Worm (Caenorhabditis elegans) whole organism, young adult: Measurements from ENCODE around the gene T05C12.1.
A peak's percentile ranks its signal among the peaks of the same experiment; 100 is the strongest.

Experiments
- C06A6.2 ChIP-seq: fragments of 200-800 bp; sonication (Bioruptor generic); conservative IDR thresholded peaks from 2 replicates; pipeline ENCODE4 v1.3.6; 2022; ENCODE audit warnings: missing genetic modification characterization, missing compliant biosample characterization
- C17E4.6 ChIP-seq: fragments of 200-800 bp; sonication (Bioruptor generic); IDR thresholded peaks from 2 replicates; pipeline ENCODE4 v1.3.6; 2022; ENCODE audit warnings: missing genetic modification reagents, missing genetic modification characterization, missing compliant biosample characterization
- F23B12.7 ChIP-seq: sonication (generic microtip); optimal IDR thresholded peaks from 2 replicates; lab custom pipeline; 2017; ENCODE audit warnings: missing genetic modification characterization, mild to moderate bottlenecking, missing compliant biosample characterization, antibody characterized with exemption, moderate library complexity; ENCODE audit not compliant: insufficient read depth
- F37B4.10 ChIP-seq: fragments of 200-800 bp; sonication (Bioruptor generic); IDR thresholded peaks from 2 replicates; pipeline ENCODE4 v1.3.6; 2022; ENCODE audit warnings: missing genetic modification characterization, missing compliant biosample characterization
- F49E8.2 ChIP-seq: sonication (generic microtip); optimal IDR thresholded peaks from 3 replicates; lab custom pipeline; 2017; ENCODE audit warnings: missing genetic modification characterization, mild to moderate bottlenecking, missing compliant biosample characterization, antibody characterized with exemption, moderate library complexity; ENCODE audit not compliant: insufficient read depth
- F52B5.7 ChIP-seq: sonication (generic microtip); optimal IDR thresholded peaks from 2 replicates; lab custom pipeline; 2016; ENCODE audit warnings: mild to moderate bottlenecking, missing genetic modification characterization, missing compliant biosample characterization
- F57A8.1 ChIP-seq: fragments of 200-800 bp; sonication (Bioruptor generic); optimal IDR thresholded peaks from 2 replicates; lab custom pipeline; 2018; ENCODE audit warnings: mild to moderate bottlenecking, missing genetic modification characterization, moderate library complexity, missing compliant biosample characterization
- K12H6.12 ChIP-seq: fragments of 200-800 bp; sonication (Bioruptor generic); optimal IDR thresholded peaks from 2 replicates; lab custom pipeline; 2018; ENCODE audit warnings: mild to moderate bottlenecking, missing genetic modification characterization, missing compliant biosample characterization
- Y53F4B.3 ChIP-seq: fragments of 200-800 bp; sonication (Bioruptor generic); IDR thresholded peaks from 2 replicates; pipeline ENCODE4 v1.3.6; 2022; ENCODE audit warnings: missing genetic modification reagents, missing genetic modification characterization, missing compliant biosample characterization
- Y53G8AR.9 ChIP-seq: fragments of 200-800 bp; sonication (Bioruptor generic); conservative IDR thresholded peaks from 2 replicates; pipeline ENCODE4 v1.3.6; 2022; ENCODE audit warnings: missing genetic modification reagents, missing genetic modification characterization, missing compliant biosample characterization
- Y67H2A.10 ChIP-seq: fragments of 200-800 bp; sonication (Bioruptor generic); conservative IDR thresholded peaks from 2 replicates; pipeline ENCODE4 v1.3.6; 2022; ENCODE audit warnings: missing genetic modification reagents, missing genetic modification characterization, missing compliant biosample characterization
- Y79H2A.3 ChIP-seq: fragments of 200-800 bp; sonication (Bioruptor generic); conservative IDR thresholded peaks from 2 replicates; pipeline ENCODE4 v1.3.6; 2022; ENCODE audit warnings: missing genetic modification reagents, missing genetic modification characterization, missing compliant biosample characterization
- athp-1 ChIP-seq: sonication (generic microtip); optimal IDR thresholded peaks from 2 replicates; lab custom pipeline; 2017; ENCODE audit warnings: mild to moderate bottlenecking, missing genetic modification characterization, missing compliant biosample characterization
- bed-1 ChIP-seq: fragments of 200-800 bp; sonication (Bioruptor generic); IDR thresholded peaks from 2 replicates; pipeline ENCODE4 v1.3.6; 2022; ENCODE audit warnings: missing genetic modification reagents, missing genetic modification characterization, missing compliant biosample characterization
- ceh-40 ChIP-seq: fragments of 200-800 bp; sonication (Bioruptor generic); IDR thresholded peaks from 2 replicates; pipeline ENCODE4 v1.3.6; 2022; ENCODE audit warnings: missing genetic modification characterization, missing compliant biosample characterization
- dox-1 ChIP-seq: fragments of 200-800 bp; sonication (Bioruptor generic); IDR thresholded peaks from 2 replicates; pipeline ENCODE4 v1.3.6; 2022; ENCODE audit warnings: missing genetic modification reagents, missing genetic modification characterization, missing compliant biosample characterization
- efl-1 ChIP-seq: fragments of 150-350 bp; optimal IDR thresholded peaks from 2 replicates; lab custom pipeline; 2014; ENCODE audit warnings: missing biosample characterization, missing genetic modification reagents, missing genetic modification characterization
- egl-18 ChIP-seq: fragments of 200-800 bp; sonication (Bioruptor generic); IDR thresholded peaks from 2 replicates; pipeline ENCODE4 v1.3.6; 2022; ENCODE audit warnings: missing genetic modification reagents, missing genetic modification characterization, missing compliant biosample characterization
- egrh-3 ChIP-seq: fragments of 200-800 bp; sonication (Bioruptor generic); IDR thresholded peaks from 2 replicates; pipeline ENCODE4 v1.3.6; 2022; ENCODE audit warnings: missing genetic modification reagents, missing genetic modification characterization, missing compliant biosample characterization
- ekl-4 ChIP-seq: fragments of 200-800 bp; sonication (Bioruptor generic); IDR thresholded peaks from 2 replicates; pipeline ENCODE4 v1.3.6; 2022; ENCODE audit warnings: missing genetic modification reagents, missing genetic modification characterization, missing compliant biosample characterization
- ets-4 ChIP-seq: fragments of 200-800 bp; sonication (Bioruptor generic); optimal IDR thresholded peaks from 2 replicates; lab custom pipeline; 2018; ENCODE audit warnings: mild to moderate bottlenecking, missing genetic modification characterization, missing compliant biosample characterization
- fkh-3 ChIP-seq: sonication (generic microtip); optimal IDR thresholded peaks from 2 replicates; lab custom pipeline; 2016; ENCODE audit warnings: mild to moderate bottlenecking, missing genetic modification characterization, missing compliant biosample characterization
- hlh-26 ChIP-seq: fragments of 200-800 bp; sonication (Bioruptor generic); conservative IDR thresholded peaks from 2 replicates; pipeline ENCODE4 v1.3.6; 2022; ENCODE audit warnings: missing genetic modification reagents, missing genetic modification characterization, missing compliant biosample characterization
- let-607 ChIP-seq, 2 experiments: fragments of 200-800 bp in 1 of 2; sonication (Bioruptor generic) in 1 of 2; sonication (generic microtip) in 1 of 2; optimal IDR thresholded peaks; 2 replicates each; lab custom pipeline; 2016 to 2018; ENCODE audit warnings: mild to moderate bottlenecking in 2 of 2, missing compliant biosample characterization in 2 of 2, missing genetic modification characterization in 2 of 2, moderate library complexity in 2 of 2, missing genotype in 1 of 2
- lin-35 ChIP-seq, 3 experiments: fragments of 150-350 bp in 2 of 3; sonication (generic microtip) in 1 of 3; optimal IDR thresholded peaks; 2 replicates each; lab custom pipeline; 2014 to 2018; ENCODE audit warnings: missing biosample characterization in 3 of 3, missing genetic modification characterization in 3 of 3, missing genetic modification reagents in 3 of 3
- lin-54 ChIP-seq: fragments of 200-800 bp; sonication (Bioruptor generic); optimal IDR thresholded peaks from 2 replicates; lab custom pipeline; 2018; ENCODE audit warnings: mild to moderate bottlenecking, missing genetic modification characterization, missing compliant biosample characterization
- madf-6 ChIP-seq: fragments of 200-800 bp; sonication (Bioruptor generic); IDR thresholded peaks from 2 replicates; pipeline ENCODE4 v1.3.6; 2022; ENCODE audit warnings: missing genetic modification reagents, missing genetic modification characterization, missing compliant biosample characterization
- mes-4 ChIP-seq: sonication (generic microtip); optimal IDR thresholded peaks from 2 replicates; lab custom pipeline; 2016; ENCODE audit warnings: missing genotype, missing genetic modification characterization, missing compliant biosample characterization
- nfya-2 ChIP-seq: fragments of 200-800 bp; sonication (Bioruptor generic); IDR thresholded peaks from 2 replicates; pipeline ENCODE4 v1.3.6; 2022; ENCODE audit warnings: missing genetic modification reagents, missing genetic modification characterization, missing compliant biosample characterization
- nhr-90 ChIP-seq: sonication (generic microtip); optimal IDR thresholded peaks from 2 replicates; lab custom pipeline; 2016; ENCODE audit warnings: missing genotype, mild to moderate bottlenecking, missing genetic modification characterization, missing compliant biosample characterization
- pbrm-1 ChIP-seq: fragments of 200-800 bp; sonication (Bioruptor generic); IDR thresholded peaks from 2 replicates; pipeline ENCODE4 v1.3.6; 2022; ENCODE audit warnings: missing genetic modification reagents, missing genetic modification characterization, missing compliant biosample characterization
- pha-4 ChIP-seq: fragments of 150-350 bp; sonication (generic microtip); optimal IDR thresholded peaks from 2 replicates; lab custom pipeline; 2014; ENCODE audit warnings: missing biosample characterization, missing genetic modification reagents, missing genetic modification characterization
- rec-8 ChIP-seq, 2 experiments: sonication (generic microtip); optimal IDR thresholded peaks; 2 replicates each; lab custom pipeline; 2016; ENCODE audit warnings: mild to moderate bottlenecking in 2 of 2, missing genetic modification characterization in 2 of 2, missing genetic modification reagents in 2 of 2, missing genotype in 2 of 2, missing biosample characterization in 1 of 2, missing compliant biosample characterization in 1 of 2, moderate library complexity in 1 of 2
- sdz-38 ChIP-seq: sonication (generic microtip); optimal IDR thresholded peaks from 2 replicates; lab custom pipeline; 2016; ENCODE audit warnings: missing genotype, missing genetic modification characterization, missing compliant biosample characterization
- snpc-1.3 ChIP-seq: sonication (generic microtip); optimal IDR thresholded peaks from 2 replicates; lab custom pipeline; 2017; ENCODE audit warnings: missing genetic modification characterization, mild to moderate bottlenecking, missing compliant biosample characterization, antibody characterized with exemption, moderate library complexity, missing genotype, missing genetic modification reagents; ENCODE audit not compliant: insufficient read depth
- snpc-4 ChIP-seq, 5 experiments: fragments of 150-350 bp in 1 of 5; sonication (generic microtip) in 4 of 5; optimal IDR thresholded peaks; 2 replicates each; lab custom pipeline; 2014 to 2018; ENCODE audit warnings: missing genetic modification characterization in 5 of 5, missing biosample characterization in 3 of 5, antibody characterized with exemption in 2 of 5, mild to moderate bottlenecking in 2 of 5, missing compliant biosample characterization in 2 of 5, missing genotype in 2 of 5, moderate library complexity in 2 of 5, missing genetic modification reagents in 1 of 5
- somi-1 ChIP-seq: fragments of 200-800 bp; sonication (Bioruptor generic); optimal IDR thresholded peaks from 2 replicates; lab custom pipeline; 2018; ENCODE audit warnings: mild to moderate bottlenecking, missing genetic modification characterization, missing compliant biosample characterization
- sptf-2 ChIP-seq: fragments of 200-800 bp; sonication (Bioruptor generic); optimal IDR thresholded peaks from 2 replicates; lab custom pipeline; 2018; ENCODE audit warnings: mild to moderate bottlenecking, missing genetic modification characterization, missing compliant biosample characterization
- tbp1 ChIP-seq: fragments of 200-800 bp; sonication (Bioruptor generic); optimal IDR thresholded peaks from 2 replicates; lab custom pipeline; 2018; ENCODE audit warnings: mild to moderate bottlenecking, missing genetic modification characterization, missing compliant biosample characterization
- unc-62 ChIP-seq: fragments of 150-350 bp; optimal IDR thresholded peaks from 2 replicates; lab custom pipeline; 2014; ENCODE audit warnings: missing biosample characterization, missing genetic modification reagents, missing genetic modification characterization
- zfh-2 ChIP-seq: fragments of 200-800 bp; sonication (Bioruptor generic); conservative IDR thresholded peaks from 2 replicates; pipeline ENCODE4 v1.3.6; 2022; ENCODE audit warnings: missing genetic modification reagents, missing genetic modification characterization, missing compliant biosample characterization
- ztf-18 ChIP-seq: sonication (generic microtip); optimal IDR thresholded peaks from 2 replicates; lab custom pipeline; 2016; ENCODE audit warnings: missing genotype, mild to moderate bottlenecking, missing genetic modification characterization, missing compliant biosample characterization
- ztf-22 ChIP-seq: fragments of 200-800 bp; sonication (Bioruptor generic); optimal IDR thresholded peaks from 2 replicates; lab custom pipeline; 2018; ENCODE audit warnings: mild to moderate bottlenecking, missing genetic modification characterization, moderate library complexity, missing compliant biosample characterization
- ztf-28 ChIP-seq: fragments of 200-800 bp; sonication (Bioruptor generic); IDR thresholded peaks from 2 replicates; pipeline ENCODE4 v1.3.6; 2022; ENCODE audit warnings: missing genetic modification reagents, missing genetic modification characterization, missing compliant biosample characterization

Gene T05C12.1

ce11 chrII:8220267-8220666, 46.8 kb downstream of the T05C12.1 start:
- no peak for TF ChIP-seq C06A6.2 (GFP tag; lab: Robert Waterston, UW)
- TF ChIP-seq snpc-1.3: no peak
- TF ChIP-seq egl-18: no peak

- TF ChIP-seq egrh-3 (GFP tag; lab: Robert Waterston, UW): no peak
- TF ChIP-seq nfya-2 (GFP tag; lab: Robert Waterston, UW): no peak
- TF ChIP-seq sptf-2 (GFP tag; lab: Kevin White, UChicago): no peak
- TF ChIP-seq nhr-90: no peak
- TF ChIP-seq F57A8.1 (GFP tag; lab: Kevin White, UChicago): no peak
- TF ChIP-seq lin-54: peak; percentile 43
- TF ChIP-seq ztf-18: no peak
- TF ChIP-seq athp-1 (tag; lab: Kevin White, UChicago): no peak
- no peak for TF ChIP-seq snpc-1.3
- no peak for TF ChIP-seq F49E8.2 (tag; lab: Kevin White, UChicago)
- no peak for TF ChIP-seq egl-18
- no peak for TF ChIP-seq fkh-3 (tag; lab: Kevin White, UChicago)
- TF ChIP-seq F37B4.10 (GFP tag; lab: Robert Waterston, UW): no peak
- no peak for TF ChIP-seq ets-4
- TF ChIP-seq ceh-40: no peak
- no peak for TF ChIP-seq ztf-28 (GFP tag; lab: Robert Waterston, UW)
- TF ChIP-seq mes-4 (tag; lab: Kevin White, UChicago): no peak
- no peak for TF ChIP-seq pbrm-1 (GFP tag; lab: Robert Waterston, UW)
- no peak for TF ChIP-seq lin-35 (GFP tag; optimal IDR thresholded peaks at IDR 0.05; lab: Kevin White, UChicago)
- no peak for TF ChIP-seq zfh-2 (GFP tag; lab: Robert Waterston, UW)
- no peak for TF ChIP-seq rec-8 (tag; optimal IDR thresholded peaks at IDR 0.05; lab: Kevin White, UChicago)
- TF ChIP-seq madf-6 (GFP tag; lab: Robert Waterston, UW): peak; percentile 94
- TF ChIP-seq hlh-26 (GFP tag; lab: Robert Waterston, UW): no peak
- TF ChIP-seq K12H6.12: no peak
- no peak for TF ChIP-seq snpc-4 (GFP tag; optimal IDR thresholded peaks at IDR 0.05; lab: Kevin White, UChicago)
- TF ChIP-seq snpc-4 (tag; optimal IDR thresholded peaks at IDR 0.05; lab: Kevin White, UChicago): no peak
- no peak for TF ChIP-seq unc-62 (GFP tag; lab: Kevin White, UChicago)
- no peak; the same call in 1 of the 2 replicates for TF ChIP-seq Y53G8AR.9 (GFP tag; lab: Robert Waterston, UW)
- TF ChIP-seq let-607 (tag; optimal IDR thresholded peaks at IDR 0.05; lab: Kevin White, UChicago): no peak
- peak; percentile 5 for TF ChIP-seq F23B12.7 (tag; lab: Kevin White, UChicago)
- TF ChIP-seq sdz-38: no peak
- no peak for TF ChIP-seq tbp1
- no peak for TF ChIP-seq ztf-22 (GFP tag; lab: Kevin White, UChicago)
- no peak for TF ChIP-seq dox-1 (GFP tag; lab: Robert Waterston, UW)
- TF ChIP-seq somi-1 (GFP tag; lab: Kevin White, UChicago): no peak
- no peak for TF ChIP-seq bed-1 (GFP tag; lab: Robert Waterston, UW)
- TF ChIP-seq ekl-4: no peak
- TF ChIP-seq Y67H2A.10: no peak
- peak; percentile 88 for TF ChIP-seq efl-1 (GFP tag; lab: Kevin White, UChicago)
- no peak for TF ChIP-seq Y79H2A.3
- no peak for TF ChIP-seq Y53F4B.3 (GFP tag; lab: Robert Waterston, UW)
- TF ChIP-seq C17E4.6: no peak
- no peak for TF ChIP-seq F52B5.7 (tag; lab: Kevin White, UChicago)
- TF ChIP-seq pha-4 (tag; lab: Kevin White, UChicago): no peak
These were observed 49.0 kb downstream of the T05C12.1 start, which contains the start of gene dab-1 for ce11 chrII:8222309-8223065. TSS of gene dab-1 (plus strand) at chrII:8222386.
